Fruit fly (Drosophila melanogaster) Kc167 (cell line): Measurements from ENCODE around the gene Cpr66Cb.

Source experiments
- Sin3A ChIP-seq: fragments of >200 bp; optimal IDR thresholded peaks from 2 replicates; lab custom pipeline; 2018; ENCODE audit warnings: missing external identifiers
- h ChIP-seq: fragments of >200 bp; optimal IDR thresholded peaks from 3 replicates; lab custom pipeline; 2018; ENCODE audit warnings: missing external identifiers
- insv ChIP-seq: fragments of >200 bp; optimal IDR thresholded peaks from 3 replicates; lab custom pipeline; 2018; ENCODE audit warnings: missing external identifiers
- ttk ChIP-seq: sonication (Bioruptor generic); optimal IDR thresholded peaks from 2 replicates; lab custom pipeline; 2017; ENCODE audit warnings: missing external identifiers

DNA sequence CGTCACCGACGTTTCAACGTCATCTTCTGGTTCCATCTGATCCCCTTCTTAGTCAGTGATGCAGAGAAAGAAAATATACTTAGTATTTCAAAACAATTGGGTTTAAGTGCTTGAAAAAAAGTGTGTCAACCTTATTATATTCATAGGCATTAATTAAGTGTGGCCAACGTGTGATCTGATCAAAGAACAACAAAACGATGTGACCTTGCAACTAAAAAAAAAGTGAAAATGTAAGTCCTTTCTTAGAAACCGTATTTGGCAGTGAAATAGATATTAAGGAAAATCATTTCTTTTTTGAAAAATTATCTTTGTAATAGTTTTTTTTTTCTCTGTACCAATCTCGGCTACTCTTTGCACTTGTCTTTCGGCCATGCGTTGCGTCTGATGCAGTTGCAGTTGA, 48.6 kb downstream of the Cpr66Cb start:
- no peak for TF ChIP-seq Sin3A (lab: Kevin White, UChicago)
- TF ChIP-seq ttk = no peak
- TF ChIP-seq insv (lab: Kevin White, UChicago) = no peak
- TF ChIP-seq h (lab: Kevin White, UChicago) = no peak
